Fruit fly (Drosophila melanogaster): ENCODE measurements around the gene alpha4GT1.

Gene alpha4GT1

dm6 chr2L:3034969-3035368 is 12.0 kb upstream of the alpha4GT1 start, which contains the start of gene CG17258:
CG17258 (minus strand) TSS chr2L:3035348.
- TF ChIP-seq pan (optimal IDR thresholded peaks at IDR 0.05): no peak
- TF ChIP-seq CG8478 (optimal IDR thresholded peaks at IDR 0.05): no peak
- TF ChIP-seq Dll (optimal IDR thresholded peaks at IDR 0.05): no peak
- TF ChIP-seq psq (optimal IDR thresholded peaks at IDR 0.05): no peak

dm6 chr2L:3030350-3030749 is 7.4 kb upstream of the alpha4GT1 start, which contains the start of gene GABPI:
GABPI (plus strand) TSS chr2L:3030539.
- TF ChIP-seq pan (optimal IDR thresholded peaks at IDR 0.05) (no peak), Dll (optimal IDR thresholded peaks at IDR 0.05) (no peak), psq (optimal IDR thresholded peaks at IDR 0.05) (no peak), EcR (GFP tag; optimal IDR thresholded peaks at IDR 0.05) (no peak), CG8478 (optimal IDR thresholded peaks at IDR 0.05) (no peak), usp (GFP tag; optimal IDR thresholded peaks at IDR 0.05) (no peak)

- TF ChIP-seq CG8478 (optimal IDR thresholded peaks at IDR 0.05): no peak
Observed at dm6 chr2L:3029012-3029411, 6.1 kb upstream of the alpha4GT1 start, which contains the start of the genes Sf3b2 and CG17219. Sf3b2 (minus strand) TSS chr2L:3029168. CG17219 (plus strand) TSS chr2L:3029253.

DNA sequence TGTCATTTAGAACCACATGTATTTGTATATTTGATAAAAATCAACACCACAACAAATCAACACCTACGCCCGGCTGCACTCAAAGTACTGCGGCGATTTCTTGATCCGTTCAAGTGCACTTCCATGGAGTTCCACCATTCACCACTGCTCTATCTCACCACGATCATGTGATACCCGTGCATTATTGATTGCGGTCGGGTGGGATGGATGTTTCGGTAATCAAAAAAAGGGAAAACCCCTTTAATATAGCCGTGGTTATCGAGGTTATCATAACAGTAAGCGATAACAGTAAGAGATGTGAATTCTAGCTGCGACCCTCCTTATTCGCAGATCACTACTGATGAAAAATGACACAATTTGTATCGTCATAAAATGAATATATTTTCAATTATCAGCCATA is 4.7 kb downstream of the alpha4GT1 start, which contains the start of the genes CG17224 and CG17264:
TSS of gene CG17224 (minus strand) at position 97 of the 400 bp plus-strand sequence.
TSS of gene CG17264 (plus strand) at position 297 of the 400 bp plus-strand sequence.
- TF ChIP-seq psq (optimal IDR thresholded peaks at IDR 0.05) (no peak), pan (optimal IDR thresholded peaks at IDR 0.05) (no peak), EcR (GFP tag; optimal IDR thresholded peaks at IDR 0.05) (no peak), CG8478 (optimal IDR thresholded peaks at IDR 0.05) (no peak), usp (GFP tag; optimal IDR thresholded peaks at IDR 0.05) (no peak), Dll (optimal IDR thresholded peaks at IDR 0.05) (no peak)

DNA sequence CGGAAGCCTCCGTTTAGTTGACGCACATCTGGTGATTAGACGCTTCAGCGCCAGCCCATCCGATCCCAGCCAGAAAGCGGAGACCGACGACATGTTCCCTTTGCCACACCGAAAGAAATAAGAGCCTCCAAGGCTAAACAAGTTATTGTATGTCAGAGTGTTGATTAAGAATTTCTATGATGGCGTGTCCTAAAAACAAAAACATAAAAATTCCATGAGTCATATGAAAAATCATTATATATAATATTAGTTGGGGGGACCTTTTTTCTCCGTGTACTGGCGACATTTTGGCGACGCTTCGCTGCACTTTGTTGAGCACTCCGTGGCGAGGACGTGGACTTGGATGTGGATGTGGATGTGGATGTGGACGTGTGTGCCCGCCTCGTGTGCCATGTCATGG is 10.2 kb downstream of the alpha4GT1 start:
- TF ChIP-seq pan (optimal IDR thresholded peaks at IDR 0.05): no peak
- no peak for TF ChIP-seq CG8478 (optimal IDR thresholded peaks at IDR 0.05)
- no peak for TF ChIP-seq psq (optimal IDR thresholded peaks at IDR 0.05)
- TF ChIP-seq EcR (GFP tag; optimal IDR thresholded peaks at IDR 0.05): no peak
- no peak for TF ChIP-seq usp (GFP tag; optimal IDR thresholded peaks at IDR 0.05)
- TF ChIP-seq Dll (optimal IDR thresholded peaks at IDR 0.05): no peak

DNA sequence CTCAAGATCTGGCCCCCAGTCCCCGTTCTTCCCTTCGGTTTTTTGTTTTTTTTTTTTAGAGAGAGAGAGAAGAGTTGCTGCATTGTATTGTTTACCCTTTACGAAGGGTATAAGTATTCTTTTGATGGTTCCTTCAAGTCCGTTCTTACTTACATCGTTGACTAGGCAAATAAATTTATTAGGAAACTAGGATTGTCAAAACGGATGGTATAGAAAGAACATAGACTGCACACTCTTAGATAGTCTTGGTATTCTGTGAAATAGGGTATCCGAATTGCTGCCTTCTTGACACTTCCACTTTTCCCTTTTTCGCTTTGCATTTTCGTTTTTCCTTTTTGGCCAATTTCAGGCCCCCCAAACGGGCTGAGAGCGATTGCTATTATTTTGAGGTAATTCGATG is 11.5 kb downstream of the alpha4GT1 start:
- TF ChIP-seq pan (optimal IDR thresholded peaks at IDR 0.05) (no peak), EcR (GFP tag; optimal IDR thresholded peaks at IDR 0.05) (no peak), Dll (optimal IDR thresholded peaks at IDR 0.05) (no peak), usp (GFP tag; optimal IDR thresholded peaks at IDR 0.05) (no peak), psq (optimal IDR thresholded peaks at IDR 0.05) (no peak), CG8478 (optimal IDR thresholded peaks at IDR 0.05) (no peak)

DNA sequence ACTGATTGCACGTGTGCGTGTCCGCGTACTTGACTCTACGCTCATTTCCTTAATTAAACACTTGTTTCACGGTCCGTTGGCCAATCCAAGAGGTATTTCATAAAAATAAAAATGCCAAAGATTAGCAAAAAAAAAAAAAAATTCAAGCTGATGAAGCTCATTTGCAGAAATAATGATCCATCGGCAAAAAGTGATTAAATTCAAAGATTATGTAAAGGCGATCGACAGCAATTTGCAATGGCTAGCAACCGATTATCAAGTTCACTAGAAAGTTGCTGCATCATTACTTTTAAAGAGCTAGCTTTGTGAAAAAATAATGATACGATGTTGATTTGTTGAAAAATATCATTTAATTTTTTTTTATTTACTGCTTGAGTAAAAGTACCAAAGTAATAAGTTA is 13.5 kb downstream of the alpha4GT1 start:
- TF ChIP-seq psq (optimal IDR thresholded peaks at IDR 0.05): no peak
- TF ChIP-seq EcR (GFP tag; optimal IDR thresholded peaks at IDR 0.05): no peak

DNA sequence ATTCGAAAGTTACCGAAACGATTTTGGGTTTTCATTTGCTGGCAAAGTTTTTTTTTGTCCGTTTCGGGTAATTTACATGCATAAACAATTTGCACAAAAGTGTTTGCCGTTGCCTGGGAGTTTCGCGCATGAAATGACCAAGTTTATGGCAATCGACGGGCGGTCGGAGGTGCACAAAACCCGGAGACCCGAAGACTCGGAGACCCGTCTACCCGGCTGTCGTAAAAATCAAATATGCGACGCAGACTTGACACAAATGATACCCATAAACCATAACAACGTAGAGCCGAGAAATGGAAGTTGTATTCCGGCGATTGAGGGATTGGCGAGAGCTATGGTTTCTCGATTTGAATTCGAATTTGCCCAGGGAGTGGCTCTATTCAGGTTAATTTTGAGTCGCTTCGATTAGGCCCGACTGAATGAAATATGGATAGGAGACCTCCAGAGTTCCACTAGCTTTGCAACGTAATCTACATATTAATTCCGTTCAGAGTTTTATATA is 16.0 kb downstream of the alpha4GT1 start:
- TF ChIP-seq Dll (optimal IDR thresholded peaks at IDR 0.05) (no peak), EcR (GFP tag; optimal IDR thresholded peaks at IDR 0.05) (no peak), CG8478 (optimal IDR thresholded peaks at IDR 0.05) (no peak), psq (optimal IDR thresholded peaks at IDR 0.05) (no peak), usp (GFP tag; optimal IDR thresholded peaks at IDR 0.05) (no peak), pan (optimal IDR thresholded peaks at IDR 0.05) (no peak)

- TF ChIP-seq psq (optimal IDR thresholded peaks at IDR 0.05) (no peak), Dll (optimal IDR thresholded peaks at IDR 0.05) (no peak), CG8478 (optimal IDR thresholded peaks at IDR 0.05) (no peak), EcR (GFP tag; optimal IDR thresholded peaks at IDR 0.05) (no peak), pan (optimal IDR thresholded peaks at IDR 0.05) (no peak), usp (GFP tag; optimal IDR thresholded peaks at IDR 0.05) (no peak)
Observed at dm6 chr2L:3006194-3006593, 16.7 kb downstream of the alpha4GT1 start.

DNA sequence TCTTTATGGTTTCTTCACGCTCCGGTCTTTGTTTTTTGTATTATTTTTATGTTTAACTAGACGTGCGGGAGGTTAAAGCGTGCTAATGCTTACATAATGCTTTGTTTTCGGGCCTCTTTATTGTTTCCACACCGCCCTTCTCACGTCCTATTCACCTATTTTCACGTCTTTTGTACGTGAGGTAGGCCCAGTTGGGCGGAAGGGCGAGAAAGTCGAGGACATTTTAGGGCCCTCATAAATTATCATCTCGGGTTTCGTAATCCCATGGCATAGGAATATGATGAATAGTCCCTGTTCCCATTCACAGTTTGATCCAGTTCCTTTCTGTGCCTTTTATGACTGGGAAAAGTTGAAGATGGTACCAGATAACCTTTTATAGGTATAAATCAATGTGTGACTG is 17.5 kb downstream of the alpha4GT1 start:
- TF ChIP-seq pan (optimal IDR thresholded peaks at IDR 0.05) (no peak), psq (optimal IDR thresholded peaks at IDR 0.05) (no peak), usp (GFP tag; optimal IDR thresholded peaks at IDR 0.05) (no peak), CG8478 (optimal IDR thresholded peaks at IDR 0.05) (no peak), Dll (optimal IDR thresholded peaks at IDR 0.05) (no peak), EcR (GFP tag; optimal IDR thresholded peaks at IDR 0.05) (no peak)

- no peak for TF ChIP-seq pan (optimal IDR thresholded peaks at IDR 0.05)
- TF ChIP-seq psq (optimal IDR thresholded peaks at IDR 0.05): no peak
- no peak for TF ChIP-seq CG8478 (optimal IDR thresholded peaks at IDR 0.05)
Observed at dm6 chr2L:3004601-3005000, 18.3 kb downstream of the alpha4GT1 start.

dm6 chr2L:3003399-3003798 is 19.5 kb downstream of the alpha4GT1 start:
- no peak for TF ChIP-seq CG8478 (optimal IDR thresholded peaks at IDR 0.05)
- TF ChIP-seq pan (optimal IDR thresholded peaks at IDR 0.05): no peak
- TF ChIP-seq EcR (GFP tag; optimal IDR thresholded peaks at IDR 0.05): no peak
- TF ChIP-seq usp (GFP tag; optimal IDR thresholded peaks at IDR 0.05): no peak
- no peak for TF ChIP-seq Dll (optimal IDR thresholded peaks at IDR 0.05)
- TF ChIP-seq psq (optimal IDR thresholded peaks at IDR 0.05): no peak

- TF ChIP-seq usp (GFP tag; optimal IDR thresholded peaks at IDR 0.05) (no peak), CG8478 (optimal IDR thresholded peaks at IDR 0.05) (no peak), EcR (GFP tag; optimal IDR thresholded peaks at IDR 0.05) (no peak), psq (optimal IDR thresholded peaks at IDR 0.05) (no peak), pan (optimal IDR thresholded peaks at IDR 0.05) (no peak), Dll (optimal IDR thresholded peaks at IDR 0.05) (no peak)
Observed at dm6 chr2L:3001953-3002352, 21.0 kb downstream of the alpha4GT1 start.

All from whole organism.